Worm (Caenorhabditis elegans) whole organism, L1 larva: ENCODE measurements around the gene cox-5A.

Experiments
- C04F5.9 ChIP-seq: sonication (generic microtip); optimal IDR thresholded peaks from 2 replicates; lab custom pipeline; 2016; ENCODE audit warnings: missing genetic modification characterization, missing compliant biosample characterization
- C34B4.2 ChIP-seq: sonication (generic microtip); optimal IDR thresholded peaks from 2 replicates; lab custom pipeline; 2017; ENCODE audit warnings: mild to moderate bottlenecking, missing genetic modification characterization, missing compliant biosample characterization
- aly-2 ChIP-seq: fragments of 150-350 bp; optimal IDR thresholded peaks from 2 replicates; lab custom pipeline; 2014; ENCODE audit warnings: missing biosample characterization, missing genetic modification characterization
- ama-1 ChIP-seq: fragments of 150-350 bp; optimal IDR thresholded peaks from 2 replicates; lab custom pipeline; 2014
- blmp-1 ChIP-seq: fragments of 150-350 bp; optimal IDR thresholded peaks from 2 replicates; lab custom pipeline; 2014; ENCODE audit warnings: missing biosample characterization, missing genetic modification characterization
- ceh-8 ChIP-seq: fragments of 200-800 bp; sonication (Bioruptor generic); optimal IDR thresholded peaks from 2 replicates; lab custom pipeline; 2018; ENCODE audit warnings: mild to moderate bottlenecking, missing genetic modification characterization, moderate library complexity, missing compliant biosample characterization
- ceh-82 ChIP-seq, 3 experiments: fragments of 150-350 bp in 1 of 3; sonication (generic microtip) in 2 of 3; optimal IDR thresholded peaks; 2 replicates each; lab custom pipeline; 2014 to 2017; ENCODE audit warnings: missing biosample characterization in 3 of 3, missing genetic modification characterization in 3 of 3
- ceh-88 ChIP-seq: fragments of 200-800 bp; sonication (Bioruptor generic); IDR thresholded peaks from 2 replicates; pipeline ENCODE4 v1.3.6; 2022; ENCODE audit warnings: missing genetic modification characterization, missing compliant biosample characterization
- ceh-90 ChIP-seq: sonication (generic microtip); optimal IDR thresholded peaks from 2 replicates; lab custom pipeline; 2016; ENCODE audit warnings: missing genetic modification characterization, missing compliant biosample characterization
- ces-1 ChIP-seq: fragments of 150-350 bp; optimal IDR thresholded peaks from 2 replicates; lab custom pipeline; 2014; ENCODE audit warnings: missing biosample characterization, missing genetic modification reagents, missing genetic modification characterization
- dpl-1 ChIP-seq, 3 experiments: fragments of 150-350 bp in 2 of 3; sonication (generic microtip) in 1 of 3; optimal IDR thresholded peaks; 2 replicates each; lab custom pipeline; 2014 to 2017; ENCODE audit warnings: missing biosample characterization in 3 of 3, missing genetic modification characterization in 3 of 3, missing genetic modification reagents in 3 of 3
- dsc-1 ChIP-seq: sonication (generic microtip); optimal IDR thresholded peaks from 2 replicates; lab custom pipeline; 2016; ENCODE audit warnings: mild to moderate bottlenecking, missing genetic modification characterization, missing compliant biosample characterization
- efl-1 ChIP-seq, 4 experiments: fragments of 150-350 bp; optimal IDR thresholded peaks in 3 of 4; peaks in 1 of 4; 1 replicate in 1 of 4; 2 replicates in 3 of 4; lab custom pipeline; 2014; ENCODE audit warnings: missing biosample characterization in 2 of 4, missing genetic modification characterization in 2 of 4, missing genetic modification reagents in 2 of 4
- efl-3 ChIP-seq: fragments of 200-800 bp; sonication (Bioruptor generic); optimal IDR thresholded peaks from 2 replicates; lab custom pipeline; 2018; ENCODE audit warnings: mild to moderate bottlenecking, missing genetic modification characterization, missing compliant biosample characterization
- egl-13 ChIP-seq: sonication (generic microtip); optimal IDR thresholded peaks from 2 replicates; lab custom pipeline; 2016; ENCODE audit warnings: missing genotype, missing genetic modification reagents, missing genetic modification characterization, missing compliant biosample characterization
- egl-27 ChIP-seq, 2 experiments: fragments of 150-350 bp in 1 of 2; sonication (generic microtip); optimal IDR thresholded peaks; 3 replicates each; lab custom pipeline; 2017 to 2018; ENCODE audit warnings: missing biosample characterization in 2 of 2, missing genetic modification characterization in 2 of 2, missing genetic modification reagents in 2 of 2
- elt-2 ChIP-seq: sonication (generic microtip); optimal IDR thresholded peaks from 2 replicates; lab custom pipeline; 2016; ENCODE audit warnings: missing genetic modification characterization, mild to moderate bottlenecking, inconsistent platforms, missing compliant biosample characterization, missing genetic modification reagents
- elt-3 ChIP-seq, 6 experiments: fragments of 150-350 bp in 1 of 6; sonication (generic microtip); optimal IDR thresholded peaks; 2 replicates each; lab custom pipeline; 2017 to 2018; ENCODE audit warnings: missing biosample characterization in 6 of 6, missing genetic modification characterization in 6 of 6, inconsistent platforms in 1 of 6
- ets-5 ChIP-seq: fragments of 200-800 bp; sonication (Bioruptor generic); IDR thresholded peaks from 2 replicates; pipeline ENCODE4 v1.3.6; 2022; ENCODE audit warnings: missing genetic modification characterization, missing compliant biosample characterization
- fkh-10 ChIP-seq: sonication (generic microtip); optimal IDR thresholded peaks from 2 replicates; lab custom pipeline; 2017; ENCODE audit warnings: missing biosample characterization, missing genetic modification reagents, missing genetic modification characterization
- fkh-4 ChIP-seq: sonication (generic microtip); optimal IDR thresholded peaks from 2 replicates; lab custom pipeline; 2016; ENCODE audit warnings: missing compliant biosample characterization, missing genetic modification characterization, borderline replicate concordance
- fkh-8 ChIP-seq: sonication (generic microtip); optimal IDR thresholded peaks from 2 replicates; lab custom pipeline; 2016; ENCODE audit warnings: mild to moderate bottlenecking, missing genetic modification characterization, missing compliant biosample characterization
- grh-1 ChIP-seq: fragments of 200-800 bp; sonication (Bioruptor generic); IDR thresholded peaks from 2 replicates; pipeline ENCODE4 v1.3.6; 2022; ENCODE audit warnings: missing genetic modification reagents, missing genetic modification characterization, missing compliant biosample characterization
- hlh-17 ChIP-seq: fragments of 200-800 bp; sonication (Bioruptor generic); optimal IDR thresholded peaks from 2 replicates; lab custom pipeline; 2018; ENCODE audit warnings: missing genetic modification characterization, mild to moderate bottlenecking, missing compliant biosample characterization, moderate library complexity, borderline replicate concordance
- irx-1 ChIP-seq: sonication (generic microtip); optimal IDR thresholded peaks from 2 replicates; lab custom pipeline; 2016; ENCODE audit warnings: missing genetic modification characterization, missing compliant biosample characterization
- isw-1 ChIP-seq: fragments of 200-800 bp; sonication (Bioruptor generic); IDR thresholded peaks from 2 replicates; pipeline ENCODE4 v1.3.6; 2022; ENCODE audit warnings: missing genetic modification characterization, missing compliant biosample characterization
- jun-1 ChIP-seq: fragments of 150-350 bp; optimal IDR thresholded peaks from 2 replicates; lab custom pipeline; 2014; ENCODE audit warnings: missing biosample characterization, missing genetic modification reagents, missing genetic modification characterization
- lin-14 ChIP-seq: fragments of 200-800 bp; sonication (Bioruptor generic); optimal IDR thresholded peaks from 2 replicates; lab custom pipeline; 2018; ENCODE audit warnings: mild to moderate bottlenecking, missing genetic modification characterization, moderate library complexity, missing compliant biosample characterization
- lin-35 ChIP-seq, 2 experiments: fragments of 150-350 bp; optimal IDR thresholded peaks; 2 replicates each; lab custom pipeline; 2014; ENCODE audit warnings: missing biosample characterization in 2 of 2, missing genetic modification characterization in 2 of 2, missing genetic modification reagents in 2 of 2
- mab-9 ChIP-seq: fragments of 200-800 bp; sonication (Bioruptor generic); IDR thresholded peaks from 2 replicates; pipeline ENCODE4 v1.3.6; 2022; ENCODE audit warnings: missing genetic modification reagents, missing genetic modification characterization, missing compliant biosample characterization
- mef-2 ChIP-seq: fragments of 150-350 bp; optimal IDR thresholded peaks from 2 replicates; lab custom pipeline; 2014; ENCODE audit warnings: missing biosample characterization, missing genetic modification characterization
- nhr-12 ChIP-seq: sonication (generic microtip); optimal IDR thresholded peaks from 2 replicates; lab custom pipeline; 2017; ENCODE audit warnings: missing biosample characterization, missing genetic modification characterization
- nhr-19 ChIP-seq: fragments of 200-800 bp; sonication (Bioruptor generic); conservative IDR thresholded peaks from 2 replicates; pipeline ENCODE4 v1.3.6; 2022; ENCODE audit warnings: missing genetic modification characterization, missing compliant biosample characterization
- nhr-47 ChIP-seq: sonication (generic microtip); optimal IDR thresholded peaks from 2 replicates; lab custom pipeline; 2016; ENCODE audit warnings: mild to moderate bottlenecking, missing genetic modification characterization, moderate library complexity, missing compliant biosample characterization
- nhr-76 ChIP-seq: sonication (generic microtip); optimal IDR thresholded peaks from 2 replicates; lab custom pipeline; 2017; ENCODE audit warnings: missing biosample characterization, missing genetic modification characterization
- nhr-77 ChIP-seq: fragments of 150-350 bp; optimal IDR thresholded peaks from 2 replicates; lab custom pipeline; 2014; ENCODE audit warnings: missing biosample characterization, missing genetic modification characterization
- nhr-84 ChIP-seq: sonication (generic microtip); optimal IDR thresholded peaks from 2 replicates; lab custom pipeline; 2017; ENCODE audit warnings: missing biosample characterization, missing genetic modification characterization
- pag-3 ChIP-seq: sonication (generic microtip); optimal IDR thresholded peaks from 2 replicates; lab custom pipeline; 2017; ENCODE audit warnings: missing genetic modification characterization, mild to moderate bottlenecking, missing compliant biosample characterization, antibody characterized with exemption, borderline replicate concordance; ENCODE audit not compliant: insufficient read depth
- pqm-1 ChIP-seq: sonication (generic microtip); optimal IDR thresholded peaks from 3 replicates; lab custom pipeline; 2017; ENCODE audit warnings: missing biosample characterization, missing genetic modification characterization
- skn-1 ChIP-seq: fragments of 150-350 bp; optimal IDR thresholded peaks from 2 replicates; lab custom pipeline; 2014; ENCODE audit warnings: missing biosample characterization, missing genetic modification characterization
- sup-37 ChIP-seq: fragments of 200-800 bp; sonication (Bioruptor generic); optimal IDR thresholded peaks from 2 replicates; lab custom pipeline; 2018; ENCODE audit warnings: mild to moderate bottlenecking, missing genetic modification characterization, missing compliant biosample characterization
- tlp-1 ChIP-seq: fragments of 150-350 bp; optimal IDR thresholded peaks from 2 replicates; lab custom pipeline; 2014; ENCODE audit warnings: missing biosample characterization, missing genetic modification characterization
- unc-130 ChIP-seq: fragments of 150-350 bp; optimal IDR thresholded peaks from 2 replicates; lab custom pipeline; 2017; ENCODE audit warnings: missing biosample characterization, missing genetic modification characterization, inconsistent platforms
- unc-86 ChIP-seq: sonication (generic microtip); optimal IDR thresholded peaks from 2 replicates; lab custom pipeline; 2016; ENCODE audit warnings: missing genetic modification characterization, missing compliant biosample characterization
- unc-98 ChIP-seq: fragments of 200-800 bp; sonication (Bioruptor generic); IDR thresholded peaks from 2 replicates; pipeline ENCODE4 v1.3.6; 2022; ENCODE audit warnings: missing genetic modification characterization, missing compliant biosample characterization
- vab-15 ChIP-seq: sonication (generic microtip); optimal IDR thresholded peaks from 2 replicates; lab custom pipeline; 2017; ENCODE audit warnings: missing genotype, mild to moderate bottlenecking, missing genetic modification characterization, missing compliant biosample characterization
- xbp-1 ChIP-seq: sonication (generic microtip); optimal IDR thresholded peaks from 2 replicates; lab custom pipeline; 2016; ENCODE audit warnings: missing genetic modification characterization, missing compliant biosample characterization
- zag-1 ChIP-seq: fragments of 150-350 bp; optimal IDR thresholded peaks from 2 replicates; lab custom pipeline; 2014; ENCODE audit warnings: missing biosample characterization, missing genetic modification characterization
- zip-4 ChIP-seq: fragments of 200-800 bp; sonication (Bioruptor generic); optimal IDR thresholded peaks from 2 replicates; lab custom pipeline; 2018; ENCODE audit warnings: mild to moderate bottlenecking, missing genetic modification characterization, moderate library complexity, missing compliant biosample characterization
- ztf-11 ChIP-seq, 2 experiments: sonication (generic microtip); optimal IDR thresholded peaks; 2 replicates each; lab custom pipeline; 2016 to 2017; ENCODE audit warnings: missing genetic modification characterization in 2 of 2, missing biosample characterization in 1 of 2, missing compliant biosample characterization in 1 of 2
- ztf-4 ChIP-seq: fragments of 150-350 bp; optimal IDR thresholded peaks from 2 replicates; lab custom pipeline; 2014; ENCODE audit warnings: missing biosample characterization, missing genetic modification characterization

Gene cox-5A

DNA sequence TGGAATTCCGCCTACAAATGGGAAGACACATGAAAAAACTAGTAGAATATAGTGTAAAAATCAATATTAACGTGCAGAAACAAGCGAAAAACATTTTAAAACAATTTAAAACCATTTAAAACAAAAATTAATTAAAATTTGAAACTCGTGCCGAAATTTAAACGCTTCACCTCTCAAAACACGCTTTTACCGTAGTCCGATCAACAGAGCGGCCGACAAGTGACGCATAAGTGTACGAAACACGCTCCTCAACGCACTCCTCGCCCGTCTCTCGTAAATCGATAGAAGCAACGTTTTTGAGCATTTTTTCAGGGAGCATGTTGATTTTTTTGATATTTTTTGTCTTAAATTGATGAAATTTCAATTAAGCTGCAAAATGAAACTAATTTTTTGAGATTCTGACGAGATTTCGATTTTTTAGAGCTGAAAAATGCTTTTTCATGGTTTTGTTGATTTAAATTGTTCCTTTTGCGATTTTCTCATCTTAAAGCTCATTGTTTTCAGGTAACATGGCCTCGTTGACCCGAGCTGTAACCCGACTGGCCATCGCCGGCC, at the start of gene cox-5A:
Gene cox-5A, plus strand, starts transcription at position 505 of the 555 bp plus-strand sequence.
- TF ChIP-seq grh-1 (GFP tag; lab: Robert Waterston, UW) (peak; percentile 98), jun-1 (peak; percentile 99), mab-9 (GFP tag; lab: Robert Waterston, UW) (peak; percentile 99), nhr-76 (peak; percentile 67), C04F5.9 (peak; percentile 96), hlh-17 (GFP tag; lab: Kevin White, UChicago) (peak; percentile 36), skn-1 (peak; percentile 93), nhr-47 (tag; lab: Kevin White, UChicago) (peak; percentile 100), ceh-82 (tag; optimal IDR thresholded peaks at IDR 0.05; lab: Kevin White, UChicago) (peak; percentile 99), blmp-1 (peak; percentile 86), ztf-4 (tag; lab: Kevin White, UChicago) (peak; percentile 99), ces-1 (GFP tag; lab: Kevin White, UChicago) (no peak), tlp-1 (tag; lab: Kevin White, UChicago) (no peak), fkh-10 (GFP tag; lab: Kevin White, UChicago) (peak; percentile 98), ztf-11 (tag; optimal IDR thresholded peaks at IDR 0.05; lab: Kevin White, UChicago) (peak in 1 of 2 experiments; percentile 98), sup-37 (GFP tag; lab: Kevin White, UChicago) (peak; percentile 99), lin-35 (GFP tag; optimal IDR thresholded peaks at IDR 0.05; lab: Kevin White, UChicago) (peak; percentile 100), nhr-19 (peak; percentile 99), mef-2 (tag; lab: Kevin White, UChicago) (peak; percentile 95), ceh-88 (GFP tag; lab: Robert Waterston, UW) (peak; percentile 98), unc-98 (GFP tag; lab: Robert Waterston, UW) (peak; percentile 92), aly-2 (tag; lab: Kevin White, UChicago) (peak; percentile 98), nhr-77 (tag; lab: Kevin White, UChicago) (peak; percentile 98), pag-3 (tag; lab: Kevin White, UChicago) (peak; percentile 79), ets-5 (GFP tag; lab: Robert Waterston, UW) (0 out of 2 replicates have a peak, but pooled peaks have one; percentile 55), C34B4.2 (tag; lab: Kevin White, UChicago) (peak; percentile 95), fkh-4 (tag; lab: Kevin White, UChicago) (peak; percentile 95), egl-13 (peak; percentile 99), lin-14 (peak; percentile 100), isw-1 (GFP tag; lab: Robert Waterston, UW) (peak; percentile 99), fkh-8 (tag; lab: Kevin White, UChicago) (peak; percentile 100), zip-4 (GFP tag; lab: Kevin White, UChicago) (peak; percentile 97), unc-86 (tag; lab: Kevin White, UChicago) (peak; percentile 100), ceh-90 (tag; lab: Kevin White, UChicago) (peak; percentile 70), zag-1 (peak; percentile 94), egl-27 (tag; optimal IDR thresholded peaks at IDR 0.05; lab: Kevin White, UChicago) (peak; percentile 60 to 73), nhr-12 (tag; lab: Kevin White, UChicago) (peak; percentile 61), efl-1 (optimal IDR thresholded peaks at IDR 0.05; lab: Kevin White, UChicago) (peak; percentile 96 to 100), efl-1 (GFP tag; optimal IDR thresholded peaks at IDR 0.05 in 1 of 2; lab: Kevin White, UChicago) (peak; percentile 100), dsc-1 (tag; lab: Kevin White, UChicago) (peak; percentile 100), elt-2 (tag; lab: Kevin White, UChicago) (peak; percentile 96), pqm-1 (tag; lab: Kevin White, UChicago) (peak; percentile 58), ama-1 (lab: Kevin White, UChicago) (peak; percentile 96), elt-3 (tag; optimal IDR thresholded peaks at IDR 0.05; lab: Kevin White, UChicago) (peak in 5 of 6 experiments; percentile 83 to 99 (median 97)), xbp-1 (tag; lab: Kevin White, UChicago) (peak; percentile 99), nhr-84 (tag; lab: Kevin White, UChicago) (peak; percentile 77), efl-3 (GFP tag; lab: Kevin White, UChicago) (peak; percentile 93), unc-130 (peak; percentile 99), vab-15 (tag; lab: Kevin White, UChicago) (peak; percentile 96), ceh-8 (GFP tag; lab: Kevin White, UChicago) (peak; percentile 99), irx-1 (tag; lab: Kevin White, UChicago) (peak; percentile 99), dpl-1 (GFP tag; optimal IDR thresholded peaks at IDR 0.05; lab: Kevin White, UChicago) (peak; percentile 100)
